Fruit fly (Drosophila melanogaster) whole organism, embryonic: ENCODE results near the gene heix.

Experiments used
- Ada2b ChIP-seq: fragments of 200-800 bp; sonication (Bioruptor generic); IDR thresholded peaks from 2 replicates; pipeline ENCODE4 v1.3.6; 2022; ENCODE audit warnings: missing biosample characterization, missing genetic modification characterization
- Atf6 ChIP-seq: fragments of 200-800 bp; sonication (Bioruptor generic); IDR thresholded peaks from 2 replicates; pipeline ENCODE4 v1.3.6; 2022; ENCODE audit warnings: missing biosample characterization, missing genetic modification characterization
- CG11504 ChIP-seq: fragments of 200-800 bp; sonication (Bioruptor generic); optimal IDR thresholded peaks from 3 replicates; lab custom pipeline; 2019; ENCODE audit warnings: missing biosample characterization, mild to moderate bottlenecking, missing genetic modification characterization, moderate library complexity
- CG11695 ChIP-seq: fragments of 200-800 bp; sonication (Bioruptor generic); IDR thresholded peaks from 3 replicates; pipeline ENCODE4 v1.3.6; 2022; ENCODE audit warnings: missing biosample characterization, missing genetic modification characterization
- CG12744 ChIP-seq: fragments of 200-800 bp; sonication (Bioruptor generic); optimal IDR thresholded peaks from 2 replicates; lab custom pipeline; 2016; ENCODE audit warnings: missing biosample characterization, missing genetic modification characterization
- CG13775 ChIP-seq: fragments of 200-800 bp; sonication (Bioruptor generic); optimal IDR thresholded peaks from 3 replicates; lab custom pipeline; 2017; ENCODE audit warnings: missing biosample characterization, mild to moderate bottlenecking, missing genetic modification characterization
- CG15696 ChIP-seq: fragments of 200-800 bp; sonication (Bioruptor generic); optimal IDR thresholded peaks from 2 replicates; lab custom pipeline; 2019; ENCODE audit warnings: missing biosample characterization, mild to moderate bottlenecking, missing genetic modification characterization, moderate library complexity
- CG1602 ChIP-seq: fragments of 200-800 bp; sonication (Bioruptor generic); optimal IDR thresholded peaks from 3 replicates; lab custom pipeline; 2016; ENCODE audit warnings: missing biosample characterization, missing genetic modification characterization
- CG17385 ChIP-seq: fragments of 200-800 bp; sonication (Bioruptor generic); optimal IDR thresholded peaks from 3 replicates; lab custom pipeline; 2018; ENCODE audit warnings: missing biosample characterization, mild to moderate bottlenecking, missing genetic modification characterization
- CG18262 ChIP-seq: fragments of 200-800 bp; optimal IDR thresholded peaks from 3 replicates; lab custom pipeline; 2019; ENCODE audit warnings: missing biosample characterization, mild to moderate bottlenecking, missing genetic modification characterization, moderate library complexity
- CG18476 ChIP-seq: fragments of 200-800 bp; sonication (Bioruptor generic); optimal IDR thresholded peaks from 2 replicates; lab custom pipeline; 2016; ENCODE audit warnings: missing biosample characterization, mild to moderate bottlenecking, missing genetic modification characterization
- CG2129 ChIP-seq: fragments of 200-800 bp; sonication (Bioruptor generic); IDR thresholded peaks from 2 replicates; pipeline ENCODE4 v1.3.6; 2022; ENCODE audit warnings: missing biosample characterization, missing genetic modification characterization; ENCODE audit not compliant: partially characterized antibody
- CG32767 ChIP-seq: fragments of 200-800 bp; sonication (Bioruptor generic); IDR thresholded peaks from 2 replicates; pipeline ENCODE4 v1.3.6; 2022; ENCODE audit warnings: missing biosample characterization, missing genetic modification characterization
- CG3726 ChIP-seq: fragments of 200-800 bp; sonication (Bioruptor generic); IDR thresholded peaks from 3 replicates; pipeline ENCODE4, ENCODE4 v1.3.6; 2022; ENCODE audit warnings: missing biosample characterization, missing genetic modification characterization
- CG4854 ChIP-seq: fragments of 200-800 bp; sonication (Bioruptor generic); optimal IDR thresholded peaks from 2 replicates; lab custom pipeline; 2016; ENCODE audit warnings: missing biosample characterization, missing genetic modification characterization, inconsistent platforms
- CG6683 ChIP-seq: fragments of 200-800 bp; sonication (Bioruptor generic); optimal IDR thresholded peaks from 2 replicates; lab custom pipeline; 2017; ENCODE audit warnings: missing biosample characterization, mild to moderate bottlenecking, missing genetic modification characterization, missing genetic modification reagents
- CG7786 ChIP-seq: fragments of 200-800 bp; sonication (Bioruptor generic); optimal IDR thresholded peaks from 2 replicates; lab custom pipeline; 2016; ENCODE audit warnings: missing biosample characterization, missing genetic modification characterization
- CG8281 ChIP-seq: fragments of 200-800 bp; sonication (Bioruptor generic); optimal IDR thresholded peaks from 2 replicates; lab custom pipeline; 2018; ENCODE audit warnings: missing biosample characterization, mild to moderate bottlenecking, missing genetic modification characterization, moderate library complexity
- CTCF ChIP-seq: fragments of 200-800 bp; sonication (Bioruptor generic); optimal IDR thresholded peaks from 2 replicates; lab custom pipeline; 2017; ENCODE audit warnings: missing biosample characterization, mild to moderate bottlenecking, missing genetic modification characterization, moderate library complexity
- D19A ChIP-seq: fragments of 200-800 bp; optimal IDR thresholded peaks from 3 replicates; lab custom pipeline; 2019; ENCODE audit warnings: missing biosample characterization, mild to moderate bottlenecking, missing genetic modification characterization, moderate library complexity
- Fer1 ChIP-seq: fragments of 200-800 bp; sonication (Bioruptor generic); optimal IDR thresholded peaks from 2 replicates; lab custom pipeline; 2017; ENCODE audit warnings: missing biosample characterization, mild to moderate bottlenecking, missing genetic modification characterization
- HLHmδ ChIP-seq: fragments of 200-800 bp; sonication (Bioruptor generic); optimal IDR thresholded peaks from 2 replicates; lab custom pipeline; 2018; ENCODE audit warnings: missing biosample characterization, mild to moderate bottlenecking, missing genetic modification characterization, moderate library complexity
- Hr3 ChIP-seq: fragments of 200-800 bp; sonication (Bioruptor generic); optimal IDR thresholded peaks from 3 replicates; lab custom pipeline; 2016; ENCODE audit warnings: missing biosample characterization, missing genetic modification characterization
- Hr51 ChIP-seq, 2 experiments: fragments of 200-800 bp; sonication (Bioruptor generic); optimal IDR thresholded peaks; 2 replicates in 1 of 2; 3 replicates in 1 of 2; lab custom pipeline; 2016 to 2018; ENCODE audit warnings: missing biosample characterization in 2 of 2, missing genetic modification characterization in 2 of 2, mild to moderate bottlenecking in 1 of 2, moderate library complexity in 1 of 2
- Hr78 ChIP-seq, 2 experiments: fragments of 200-800 bp in 1 of 2; fragments of >200 bp in 1 of 2; sonication (Bioruptor generic) in 1 of 2; optimal IDR thresholded peaks; 2 replicates each; lab custom pipeline; 2017 to 2019; ENCODE audit warnings: missing biosample characterization in 2 of 2, missing genetic modification characterization in 2 of 2, mild to moderate bottlenecking in 1 of 2, moderate library complexity in 1 of 2
- Kr ChIP-seq: fragments of 200-800 bp; sonication (Bioruptor generic); optimal IDR thresholded peaks from 2 replicates; lab custom pipeline; 2017; ENCODE audit warnings: missing biosample characterization, mild to moderate bottlenecking, missing genetic modification characterization
- Nf-YA ChIP-seq: fragments of 200-800 bp; sonication (Bioruptor generic); IDR thresholded peaks from 2 replicates; pipeline ENCODE4 v1.3.6; 2022; ENCODE audit warnings: missing biosample characterization, missing genetic modification characterization
- Sox102F ChIP-seq: fragments of 200-800 bp; sonication (Bioruptor generic); optimal IDR thresholded peaks from 2 replicates; lab custom pipeline; 2018; ENCODE audit warnings: missing biosample characterization, mild to moderate bottlenecking, missing genetic modification characterization, moderate library complexity
- Tbp ChIP-seq: fragments of >200 bp; optimal IDR thresholded peaks from 2 replicates; lab custom pipeline; 2018; ENCODE audit warnings: missing biosample characterization, missing genetic modification characterization
- Trl ChIP-seq, 3 experiments: fragments of >200 bp in 2 of 3; fragments of 200-800 bp in 1 of 3; sonication (Bioruptor generic) in 1 of 3; optimal IDR thresholded peaks; 2 replicates in 1 of 3; 3 replicates in 2 of 3; lab custom pipeline; 2016 to 2017; ENCODE audit warnings: missing biosample characterization in 1 of 3, missing genetic modification characterization in 1 of 3
- Vsx1 ChIP-seq: fragments of 200-800 bp; sonication (Bioruptor generic); optimal IDR thresholded peaks from 2 replicates; lab custom pipeline; 2017; ENCODE audit warnings: missing biosample characterization, mild to moderate bottlenecking, missing genetic modification characterization, missing genetic modification reagents
- Xbp1 ChIP-seq: fragments of 200-800 bp; sonication (Bioruptor generic); optimal IDR thresholded peaks from 3 replicates; lab custom pipeline; 2016; ENCODE audit warnings: missing biosample characterization, mild to moderate bottlenecking, missing genetic modification characterization
- ab ChIP-seq: fragments of 200-800 bp; sonication (Bioruptor generic); optimal IDR thresholded peaks from 2 replicates; lab custom pipeline; 2016; ENCODE audit warnings: missing biosample characterization, missing genetic modification characterization
- bab2 ChIP-seq: fragments of 200-800 bp; sonication (Bioruptor generic); optimal IDR thresholded peaks from 2 replicates; lab custom pipeline; 2016; ENCODE audit warnings: missing biosample characterization, missing genetic modification characterization
- cad ChIP-seq: fragments of >200 bp; optimal IDR thresholded peaks from 2 replicates; lab custom pipeline; 2017; ENCODE audit warnings: missing biosample characterization, missing genetic modification characterization
- cg ChIP-seq: fragments of 200-800 bp; sonication (Bioruptor generic); optimal IDR thresholded peaks from 3 replicates; lab custom pipeline; 2019; ENCODE audit warnings: missing biosample characterization, mild to moderate bottlenecking, missing genetic modification characterization, moderate library complexity
- croc ChIP-seq: fragments of 200-800 bp; sonication (Bioruptor generic); conservative IDR thresholded peaks from 3 replicates; pipeline ENCODE4 v1.3.6; 2022; ENCODE audit warnings: missing biosample characterization, missing genetic modification characterization
- dan ChIP-seq: fragments of 200-800 bp; sonication (Bioruptor generic); IDR thresholded peaks from 2 replicates; pipeline ENCODE4 v1.3.6; 2022; ENCODE audit warnings: missing biosample characterization, missing genetic modification characterization
- eve ChIP-seq, 2 experiments: fragments of >200 bp; optimal IDR thresholded peaks; 2 replicates each; lab custom pipeline; 2017; ENCODE audit warnings: missing biosample characterization in 2 of 2, missing genetic modification characterization in 2 of 2
- grn ChIP-seq: fragments of 200-800 bp; sonication (Bioruptor generic); optimal IDR thresholded peaks from 3 replicates; lab custom pipeline; 2017; ENCODE audit warnings: missing biosample characterization, missing genetic modification characterization
- lmd ChIP-seq: fragments of 200-800 bp; sonication (Bioruptor generic); IDR thresholded peaks from 2 replicates; pipeline ENCODE4 v1.3.6; 2022; ENCODE audit warnings: missing biosample characterization, missing genetic modification characterization
- lov ChIP-seq, 2 experiments: fragments of 200-800 bp in 1 of 2; fragments of >200 bp in 1 of 2; sonication (Bioruptor generic) in 1 of 2; IDR thresholded peaks in 1 of 2; optimal IDR thresholded peaks in 1 of 2; 2 replicates in 1 of 2; 3 replicates in 1 of 2; pipeline versions ENCODE4 v1.3.6 to Lab custom; 2017 to 2022; ENCODE audit warnings: missing biosample characterization in 1 of 2, missing genetic modification characterization in 1 of 2
- pho ChIP-seq: fragments of 200-800 bp; sonication (Bioruptor generic); optimal IDR thresholded peaks from 2 replicates; lab custom pipeline; 2016; ENCODE audit warnings: missing biosample characterization, missing genetic modification characterization
- phol ChIP-seq: fragments of 200-800 bp; sonication (Bioruptor generic); optimal IDR thresholded peaks from 3 replicates; lab custom pipeline; 2018; ENCODE audit warnings: missing biosample characterization, mild to moderate bottlenecking, missing genetic modification characterization, moderate library complexity
- sim ChIP-seq: fragments of 200-800 bp; sonication (Bioruptor generic); IDR thresholded peaks from 2 replicates; pipeline ENCODE4 v1.3.6; 2022; ENCODE audit warnings: missing biosample characterization, missing genetic modification characterization
- sisA ChIP-seq: fragments of 200-800 bp; sonication (Bioruptor generic); IDR thresholded peaks from 2 replicates; pipeline ENCODE4 v1.3.6; 2022; ENCODE audit warnings: missing biosample characterization, missing genetic modification characterization
- slp2 ChIP-seq: fragments of 200-800 bp; sonication (Bioruptor generic); optimal IDR thresholded peaks from 2 replicates; lab custom pipeline; 2016; ENCODE audit warnings: missing biosample characterization, missing genetic modification characterization
- sob ChIP-seq: fragments of 200-800 bp; sonication (Bioruptor generic); IDR thresholded peaks from 2 replicates; pipeline ENCODE4 v1.3.6; 2022; ENCODE audit warnings: missing biosample characterization, missing genetic modification characterization
- sr ChIP-seq: fragments of 200-800 bp; sonication (Bioruptor generic); IDR thresholded peaks from 3 replicates; pipeline ENCODE4 v1.3.6; 2022; ENCODE audit warnings: missing biosample characterization, missing genetic modification characterization
- wek ChIP-seq: fragments of 200-800 bp; sonication (Bioruptor generic); optimal IDR thresholded peaks from 3 replicates; lab custom pipeline; 2018; ENCODE audit warnings: missing biosample characterization, mild to moderate bottlenecking, missing genetic modification characterization, moderate library complexity

The heix gene

dm6 chr2L:16275809-16276178 is 23.9 kb downstream of the heix start (continued):
- TF ChIP-seq cad (no peak), CG2129 (no peak), CG18476 (peak; percentile 47), Hr78 (GFP tag; optimal IDR thresholded peaks at IDR 0.05; lab: Kevin White, UChicago) (no peak), Xbp1 (GFP tag; lab: Kevin White, UChicago) (peak; percentile 32), sr (GFP tag; lab: Robert Waterston, UW) (0 out of 3 replicates have a peak, but pooled peaks have one; percentile 28), Trl (optimal IDR thresholded peaks at IDR 0.05; lab: Kevin White, UChicago) (peak in 1 of 2 experiments; percentile 10), Trl (GFP tag; optimal IDR thresholded peaks at IDR 0.05; lab: Kevin White, UChicago) (no peak), CG13775 (peak; percentile 55), ab (GFP tag; lab: Kevin White, UChicago) (no peak), sisA (peak; percentile 48), CG17385 (GFP tag; lab: Kevin White, UChicago) (peak; percentile 43), Nf-YA (GFP tag; lab: Robert Waterston, UW) (no peak), CG1602 (GFP tag; lab: Kevin White, UChicago) (no peak), CG32767 (no peak), pho (peak; percentile 48), CG11504 (tag; lab: Kevin White, UChicago) (peak; percentile 64), wek (GFP tag; lab: Kevin White, UChicago) (no peak), grn (GFP tag; lab: Kevin White, UChicago) (no peak), Vsx1 (GFP tag; lab: Kevin White, UChicago) (no peak), sim (no peak), Tbp (GFP tag; lab: Kevin White, UChicago) (no peak), CG15696 (tag; lab: Kevin White, UChicago) (no peak), Fer1 (peak; percentile 69), CG18262 (tag; lab: Kevin White, UChicago) (peak; percentile 58), CTCF (peak; percentile 90), lmd (GFP tag; lab: Robert Waterston, UW) (peak; percentile 51), bab2 (GFP tag; lab: Kevin White, UChicago) (peak; percentile 16), sob (GFP tag; lab: Robert Waterston, UW) (peak; percentile 40; the same call in 1 of the 2 replicates), D19A (peak; percentile 42), phol (peak; percentile 63), CG4854 (GFP tag; lab: Kevin White, UChicago) (peak; percentile 33), lov (optimal IDR thresholded peaks at IDR 0.05; lab: Kevin White, UChicago) (no peak), lov (GFP tag; IDR thresholded peaks at IDR 0.05; lab: Robert Waterston, UW) (no peak), Atf6 (GFP tag; lab: Robert Waterston, UW) (peak; percentile 62; the same call in 1 of the 2 replicates), dan (GFP tag; lab: Robert Waterston, UW) (no peak), Kr (GFP tag; lab: Kevin White, UChicago) (no peak), Sox102F (peak; percentile 73), CG11695 (0 out of 3 replicates have a peak, but pooled peaks have one; percentile 51), CG3726 (GFP tag; lab: Robert Waterston, UW) (no peak), CG6683 (GFP tag; lab: Kevin White, UChicago) (peak; percentile 40), CG8281 (no peak), Hr3 (GFP tag; lab: Kevin White, UChicago) (peak; percentile 16), HLHmδ (GFP tag; lab: Kevin White, UChicago) (no peak), cg (GFP tag; lab: Kevin White, UChicago) (no peak), slp2 (GFP tag; lab: Kevin White, UChicago) (no peak), CG12744 (GFP tag; lab: Kevin White, UChicago) (no peak), croc (no peak), Ada2b (GFP tag; lab: Robert Waterston, UW) (peak; percentile 36; the same call in 1 of the 2 replicates), Hr51 (GFP tag; optimal IDR thresholded peaks at IDR 0.05; lab: Kevin White, UChicago) (peak in 1 of 2 experiments; percentile 70), eve (GFP tag; optimal IDR thresholded peaks at IDR 0.05; lab: Kevin White, UChicago) (peak in 1 of 2 experiments; percentile 80), CG7786 (GFP tag; lab: Kevin White, UChicago) (peak; percentile 18)
